Worm (Caenorhabditis elegans) whole organism, L4 larva: ENCODE results near the gene F11A5.15.

Experiments
- F44E2.7 ChIP-seq: fragments of 200-800 bp; sonication (Bioruptor generic); IDR thresholded peaks from 2 replicates; pipeline ENCODE4 v2.1.2; 2022; ENCODE audit warnings: missing genetic modification characterization, missing compliant biosample characterization
- R02D3.7 ChIP-seq: fragments of 150-350 bp; sonication (generic microtip); optimal IDR thresholded peaks from 3 replicates; lab custom pipeline; 2014; ENCODE audit warnings: missing biosample characterization, missing genetic modification characterization
- Y5F2A.4 ChIP-seq: fragments of 200-800 bp; sonication (Bioruptor generic); optimal IDR thresholded peaks from 2 replicates; lab custom pipeline; 2018; ENCODE audit warnings: mild to moderate bottlenecking, missing genetic modification characterization, missing compliant biosample characterization
- aly-2 ChIP-seq: sonication (generic microtip); optimal IDR thresholded peaks from 2 replicates; lab custom pipeline; 2018; ENCODE audit warnings: missing biosample characterization, missing genetic modification characterization
- ceh-32 ChIP-seq: sonication (generic microtip); optimal IDR thresholded peaks from 2 replicates; lab custom pipeline; 2016; ENCODE audit warnings: mild to moderate bottlenecking, missing genetic modification characterization, missing compliant biosample characterization; ENCODE audit not compliant: poor library complexity
- ces-1 ChIP-seq: fragments of 150-350 bp; sonication (generic microtip); optimal IDR thresholded peaks from 4 replicates; lab custom pipeline; 2014; ENCODE audit warnings: missing biosample characterization, missing genetic modification reagents, missing genetic modification characterization
- dmd-9 ChIP-seq: fragments of 200-800 bp; sonication (Bioruptor generic); IDR thresholded peaks from 2 replicates; pipeline ENCODE4 v1.3.6; 2022; ENCODE audit warnings: missing genetic modification reagents, missing genetic modification characterization, missing compliant biosample characterization
- lin-13 ChIP-seq: fragments of 150-350 bp; optimal IDR thresholded peaks from 2 replicates; lab custom pipeline; 2014; ENCODE audit warnings: missing biosample characterization, missing genetic modification reagents, missing genetic modification characterization
- mxl-2 ChIP-seq: fragments of 200-800 bp; sonication (Bioruptor generic); conservative IDR thresholded peaks from 2 replicates; pipeline ENCODE4 v1.3.6; 2022; ENCODE audit warnings: missing genetic modification reagents, missing genetic modification characterization, missing compliant biosample characterization
- nhr-28 ChIP-seq: fragments of 150-350 bp; optimal IDR thresholded peaks from 2 replicates; lab custom pipeline; 2014; ENCODE audit warnings: missing biosample characterization, missing genetic modification characterization
- skn-1 ChIP-seq: fragments of 150-350 bp; optimal IDR thresholded peaks from 2 replicates; lab custom pipeline; 2014; ENCODE audit warnings: missing biosample characterization, missing genetic modification characterization
- snpc-4 ChIP-seq: fragments of 150-350 bp; optimal IDR thresholded peaks from 2 replicates; lab custom pipeline; 2014; ENCODE audit warnings: missing biosample characterization, missing genetic modification characterization
- unc-62 ChIP-seq, 3 experiments: fragments of 150-350 bp in 1 of 3; sonication (generic microtip); optimal IDR thresholded peaks in 2 of 3; peaks in 1 of 3; 1 replicate in 1 of 3; 2 replicates in 2 of 3; lab custom pipeline; 2014 to 2017; ENCODE audit warnings: missing biosample characterization in 3 of 3, missing genetic modification characterization in 3 of 3, missing genetic modification reagents in 3 of 3, missing genotype in 1 of 3

- TF ChIP-seq nhr-28 (tag; lab: Kevin White, UChicago) (peak; percentile 9), mxl-2 (no peak), ceh-32 (no peak), unc-62 (GFP tag; optimal IDR thresholded peaks at IDR 0.05 in 1 of 2; lab: Kevin White, UChicago) (peak in 1 of 2 experiments; percentile 60), unc-62 (tag; optimal IDR thresholded peaks at IDR 0.05; lab: Kevin White, UChicago) (no peak), lin-13 (GFP tag; lab: Kevin White, UChicago) (no peak), dmd-9 (GFP tag; lab: Robert Waterston, UW) (no peak), ces-1 (GFP tag; lab: Kevin White, UChicago) (no peak), Y5F2A.4 (GFP tag; lab: Kevin White, UChicago) (no peak), aly-2 (tag; lab: Kevin White, UChicago) (no peak), snpc-4 (no peak), R02D3.7 (tag; lab: Kevin White, UChicago) (no peak), skn-1 (tag; lab: Kevin White, UChicago) (no peak), F44E2.7 (no peak)
Measured at ce11 chrV:16211713-16212112, 6.7 kb downstream of the F11A5.15 start.
